Fruit fly (Drosophila melanogaster): ENCODE results near the gene CG3568.
A peak's percentile ranks its signal among the peaks of the same experiment; 100 is the strongest.

The CG3568 gene

DNA sequence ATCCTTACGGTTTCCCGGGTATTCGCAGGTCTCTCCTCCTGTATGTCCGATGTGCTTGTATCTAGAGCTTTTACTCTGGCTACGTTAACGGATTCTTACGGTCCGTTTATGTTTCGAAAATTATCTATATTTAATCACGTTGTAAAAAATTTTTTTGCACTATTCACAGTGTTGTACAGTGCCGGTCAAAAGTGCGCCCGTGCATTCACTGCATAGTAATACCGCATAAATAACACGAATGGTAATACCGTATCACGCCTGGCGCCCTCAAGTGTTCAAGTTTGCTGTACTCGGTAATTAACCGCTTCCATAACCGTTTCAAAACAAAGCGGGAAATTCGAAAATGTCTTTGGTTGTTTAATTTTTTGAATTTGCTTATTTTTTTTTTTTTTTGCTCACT, 11.6 kb downstream of the CG3568 start, which contains the start of gene CG11444 (continued):
- TF ChIP-seq gce (GFP tag; IDR thresholded peaks at IDR 0.05) (no peak), lmd (GFP tag; IDR thresholded peaks at IDR 0.05) (no peak), Blimp-1 (GFP tag; optimal IDR thresholded peaks at IDR 0.05) (no peak), CG9609 (GFP tag; optimal IDR thresholded peaks at IDR 0.05) (peak; percentile 37), Antp (GFP tag; optimal IDR thresholded peaks at IDR 0.05) (peak; percentile 46), ac (GFP tag; optimal IDR thresholded peaks at IDR 0.05) (no peak), schlank (tag; optimal IDR thresholded peaks at IDR 0.05) (no peak), CG1024 (GFP tag; IDR thresholded peaks at IDR 0.05) (no peak), Neu2 (GFP tag; optimal IDR thresholded peaks at IDR 0.05; ENCODE audit: borderline replicate concordance) (no peak), z (GFP tag; IDR thresholded peaks at IDR 0.05) (no peak), MTF-1 (GFP tag; optimal IDR thresholded peaks at IDR 0.05; ENCODE audit: borderline replicate concordance) (peak; percentile 40), CG18619 (GFP tag; optimal IDR thresholded peaks at IDR 0.05) (no peak), Hr39 (optimal IDR thresholded peaks at IDR 0.05) (no peak), CG11504 (tag; optimal IDR thresholded peaks at IDR 0.05) (no peak), CG15269 (tag; optimal IDR thresholded peaks at IDR 0.05) (no peak), fd3F (GFP tag; optimal IDR thresholded peaks at IDR 0.05) (no peak), NC2α (GFP tag; optimal IDR thresholded peaks at IDR 0.05) (no peak), CG6689 (GFP tag; IDR thresholded peaks at IDR 0.05) (no peak), ash1 (GFP tag; optimal IDR thresholded peaks at IDR 0.05) (no peak), Atf6 (GFP tag; IDR thresholded peaks at IDR 0.05) (0 out of 2 replicates have a peak, but pooled peaks have one; percentile 9), CG31441 (GFP tag; IDR thresholded peaks at IDR 0.05) (0 out of 2 replicates have a peak, but pooled peaks have one; percentile 12), dmrt11E (tag; optimal IDR thresholded peaks at IDR 0.05) (peak; percentile 9), knrl (GFP tag; IDR thresholded peaks at IDR 0.05; ENCODE audit: partially characterized antibody) (peak; percentile 29; the same call in 1 of the 3 replicates), Max (GFP tag; optimal IDR thresholded peaks at IDR 0.05) (peak; percentile 40), CG2202 (tag; optimal IDR thresholded peaks at IDR 0.05) (no peak), repo (GFP tag; optimal IDR thresholded peaks at IDR 0.05) (peak; percentile 22), kah (GFP tag; optimal IDR thresholded peaks at IDR 0.05) (no peak), inv (GFP tag; IDR thresholded peaks at IDR 0.05; ENCODE audit: partially characterized antibody) (no peak), Fer2 (tag; optimal IDR thresholded peaks at IDR 0.05) (no peak), unc-4 (GFP tag; IDR thresholded peaks at IDR 0.05; ENCODE audit: partially characterized antibody) (no peak), CG8089 (GFP tag; optimal IDR thresholded peaks at IDR 0.05) (no peak), Gsc (GFP tag; IDR thresholded peaks at IDR 0.05) (no peak), shn (GFP tag; optimal IDR thresholded peaks at IDR 0.05) (peak; percentile 43), CG1832 (GFP tag; optimal IDR thresholded peaks at IDR 0.05) (no peak), CG6791 (GFP tag; IDR thresholded peaks at IDR 0.05; ENCODE audit: partially characterized antibody) (no peak; the same call in 2 of the 3 replicates), ttk (GFP tag; IDR thresholded peaks at IDR 0.05) (no peak), ftz-f1 (GFP tag; optimal IDR thresholded peaks at IDR 0.05) (no peak), Mad (GFP tag; optimal IDR thresholded peaks at IDR 0.05) (peak; percentile 24), CG1602 (GFP tag; optimal IDR thresholded peaks at IDR 0.05) (no peak), lab (GFP tag; optimal IDR thresholded peaks at IDR 0.05) (no peak), CG1233 (GFP tag; optimal IDR thresholded peaks at IDR 0.05) (no peak), CrebB (tag; optimal IDR thresholded peaks at IDR 0.05) (no peak), CG6683 (GFP tag; optimal IDR thresholded peaks at IDR 0.05) (peak; percentile 4), CG30020 (tag; optimal IDR thresholded peaks at IDR 0.05) (no peak), nerfin-2 (GFP tag; IDR thresholded peaks at IDR 0.05; ENCODE audit: partially characterized antibody) (no peak), zen2 (GFP tag; IDR thresholded peaks at IDR 0.05; ENCODE audit: partially characterized antibody) (no peak), aop (GFP tag; IDR thresholded peaks at IDR 0.05) (no peak), CG1529 (GFP tag; optimal IDR thresholded peaks at IDR 0.05) (no peak), CG3838 (GFP tag; optimal IDR thresholded peaks at IDR 0.05) (no peak), lov (optimal IDR thresholded peaks at IDR 0.05) (no peak), lov (GFP tag; IDR thresholded peaks at IDR 0.05) (no peak)
